Fruit fly (Drosophila melanogaster) whole organism, embryonic: ENCODE data around the gene uif.

Source experiments
- CG10321 ChIP-seq: fragments of 200-800 bp; sonication (Bioruptor generic); IDR thresholded peaks from 2 replicates; pipeline ENCODE4 v1.3.6; 2022; ENCODE audit warnings: missing biosample characterization, missing genetic modification characterization
- CG11085 ChIP-seq: fragments of 200-800 bp; sonication (Bioruptor generic); IDR thresholded peaks from 2 replicates; pipeline ENCODE4 v1.3.6; 2022; ENCODE audit warnings: missing biosample characterization, missing genetic modification characterization
- CG13775 ChIP-seq: fragments of 200-800 bp; sonication (Bioruptor generic); optimal IDR thresholded peaks from 3 replicates; lab custom pipeline; 2017; ENCODE audit warnings: missing biosample characterization, mild to moderate bottlenecking, missing genetic modification characterization
- CG17361 ChIP-seq: fragments of 200-800 bp; sonication (Bioruptor generic); IDR thresholded peaks from 3 replicates; pipeline ENCODE4 v1.3.6; 2022; ENCODE audit warnings: missing biosample characterization, missing genetic modification characterization
- CG18764 ChIP-seq: fragments of 200-800 bp; sonication (Bioruptor generic); optimal IDR thresholded peaks from 3 replicates; lab custom pipeline; 2016; ENCODE audit warnings: missing biosample characterization, missing genetic modification characterization
- CG2712 ChIP-seq: fragments of 200-800 bp; optimal IDR thresholded peaks from 3 replicates; lab custom pipeline; 2019; ENCODE audit warnings: missing biosample characterization, mild to moderate bottlenecking, missing genetic modification characterization, moderate library complexity
- CG4424 ChIP-seq: fragments of 200-800 bp; sonication (Bioruptor generic); optimal IDR thresholded peaks from 3 replicates; lab custom pipeline; 2016; ENCODE audit warnings: missing biosample characterization, missing genetic modification characterization
- CG6175 ChIP-seq: fragments of 200-800 bp; sonication (Bioruptor generic); IDR thresholded peaks from 3 replicates; pipeline ENCODE4 v1.3.6; 2022; ENCODE audit warnings: missing biosample characterization, missing genetic modification characterization
- CG7271 ChIP-seq: fragments of 200-800 bp; sonication (Bioruptor generic); optimal IDR thresholded peaks from 2 replicates; lab custom pipeline; 2018; ENCODE audit warnings: missing biosample characterization, mild to moderate bottlenecking, missing genetic modification characterization, moderate library complexity
- CG8089 ChIP-seq: fragments of 200-800 bp; sonication (Bioruptor generic); optimal IDR thresholded peaks from 3 replicates; lab custom pipeline; 2016; ENCODE audit warnings: missing biosample characterization, missing genetic modification characterization
- CG8388 ChIP-seq: fragments of 200-800 bp; sonication (Bioruptor generic); optimal IDR thresholded peaks from 2 replicates; lab custom pipeline; 2019; ENCODE audit warnings: missing biosample characterization, mild to moderate bottlenecking, missing genetic modification characterization, moderate library complexity
- CG8765 ChIP-seq: fragments of 200-800 bp; sonication (Bioruptor generic); IDR thresholded peaks from 2 replicates; pipeline ENCODE4 v1.3.6; 2022; ENCODE audit warnings: missing biosample characterization, missing genetic modification characterization
- Camta ChIP-seq: fragments of 200-800 bp; sonication (Bioruptor generic); optimal IDR thresholded peaks from 2 replicates; lab custom pipeline; 2016; ENCODE audit warnings: missing biosample characterization, missing genetic modification characterization
- Doc2 ChIP-seq: fragments of 200-800 bp; sonication (Bioruptor generic); IDR thresholded peaks from 2 replicates; pipeline ENCODE4 v1.3.6; 2022; ENCODE audit warnings: missing biosample characterization, missing genetic modification characterization
- Fer3 ChIP-seq: fragments of 200-800 bp; sonication (Bioruptor generic); optimal IDR thresholded peaks from 2 replicates; lab custom pipeline; 2018; ENCODE audit warnings: missing biosample characterization, mild to moderate bottlenecking, missing genetic modification characterization, moderate library complexity
- H15 ChIP-seq: fragments of 200-800 bp; sonication (Bioruptor generic); IDR thresholded peaks from 3 replicates; pipeline ENCODE4 v1.3.6; 2022; ENCODE audit warnings: missing biosample characterization, missing genetic modification characterization
- Hmx ChIP-seq: fragments of 200-800 bp; sonication (Bioruptor generic); optimal IDR thresholded peaks from 2 replicates; lab custom pipeline; 2016; ENCODE audit warnings: missing biosample characterization, missing genetic modification characterization
- Optix ChIP-seq: fragments of 200-800 bp; sonication (Bioruptor generic); IDR thresholded peaks from 3 replicates; pipeline ENCODE4 v1.3.6; 2022; ENCODE audit warnings: missing biosample characterization, missing genetic modification characterization
- Sox100B ChIP-seq: fragments of 200-800 bp; sonication (Bioruptor generic); optimal IDR thresholded peaks from 3 replicates; lab custom pipeline; 2018; ENCODE audit warnings: missing biosample characterization, mild to moderate bottlenecking, missing genetic modification characterization
- Stat92E ChIP-seq, 3 experiments: fragments of >200 bp in 2 of 3; fragments of 200-800 bp in 1 of 3; sonication (Bioruptor generic) in 1 of 3; optimal IDR thresholded peaks; 2 replicates each; lab custom pipeline; 2017 to 2019; ENCODE audit warnings: missing biosample characterization in 3 of 3, missing genetic modification characterization in 3 of 3, mild to moderate bottlenecking in 1 of 3, moderate library complexity in 1 of 3
- Taf1 ChIP-seq: fragments of 200-800 bp; sonication (Bioruptor generic); IDR thresholded peaks from 2 replicates; pipeline ENCODE4 v1.3.6; 2022; ENCODE audit warnings: missing biosample characterization, missing genetic modification characterization
- aop ChIP-seq: fragments of 200-800 bp; sonication (Bioruptor generic); IDR thresholded peaks from 2 replicates; pipeline ENCODE4 v1.3.6; 2022; ENCODE audit warnings: missing biosample characterization, missing genetic modification characterization
- ash1 ChIP-seq: fragments of 200-800 bp; sonication (Bioruptor generic); optimal IDR thresholded peaks from 2 replicates; lab custom pipeline; 2018; ENCODE audit warnings: missing biosample characterization, mild to moderate bottlenecking, missing genetic modification characterization
- bbx ChIP-seq: fragments of 200-800 bp; sonication (Bioruptor generic); IDR thresholded peaks from 2 replicates; pipeline ENCODE4 v1.3.6; 2022; ENCODE audit warnings: missing biosample characterization, missing genetic modification characterization; ENCODE audit not compliant: partially characterized antibody
- bigmax ChIP-seq: fragments of 200-800 bp; sonication (Bioruptor generic); optimal IDR thresholded peaks from 2 replicates; lab custom pipeline; 2018; ENCODE audit warnings: missing biosample characterization, mild to moderate bottlenecking, missing genetic modification characterization
- br ChIP-seq: fragments of >200 bp; optimal IDR thresholded peaks from 2 replicates; lab custom pipeline; 2017
- cad ChIP-seq: fragments of >200 bp; optimal IDR thresholded peaks from 2 replicates; lab custom pipeline; 2017; ENCODE audit warnings: missing biosample characterization, missing genetic modification characterization
- cato ChIP-seq: fragments of 200-800 bp; sonication (Bioruptor generic); optimal IDR thresholded peaks from 2 replicates; lab custom pipeline; 2016; ENCODE audit warnings: missing biosample characterization, missing genetic modification characterization, borderline replicate concordance
- dm ChIP-seq: fragments of 200-800 bp; sonication (Bioruptor generic); optimal IDR thresholded peaks from 3 replicates; lab custom pipeline; 2016; ENCODE audit warnings: missing biosample characterization, missing genetic modification characterization
- dmrt11E ChIP-seq: fragments of 200-800 bp; sonication (Bioruptor generic); optimal IDR thresholded peaks from 3 replicates; lab custom pipeline; 2018; ENCODE audit warnings: missing biosample characterization, mild to moderate bottlenecking, missing genetic modification characterization, moderate library complexity
- emc ChIP-seq: fragments of 200-800 bp; sonication (Bioruptor generic); optimal IDR thresholded peaks from 2 replicates; lab custom pipeline; 2016; ENCODE audit warnings: missing biosample characterization, missing genetic modification characterization
- eve ChIP-seq, 2 experiments: fragments of >200 bp; optimal IDR thresholded peaks; 2 replicates each; lab custom pipeline; 2017; ENCODE audit warnings: missing biosample characterization in 2 of 2, missing genetic modification characterization in 2 of 2
- ewg ChIP-seq: fragments of 200-800 bp; sonication (Bioruptor generic); optimal IDR thresholded peaks from 3 replicates; lab custom pipeline; 2017; ENCODE audit warnings: mild to moderate bottlenecking, missing biosample characterization, missing genetic modification reagents, missing genetic modification characterization
- gce ChIP-seq: fragments of 200-800 bp; sonication (Bioruptor generic); IDR thresholded peaks from 3 replicates; pipeline ENCODE4 v1.3.6; 2022; ENCODE audit warnings: missing biosample characterization, missing genetic modification characterization
- gem ChIP-seq: fragments of 200-800 bp; sonication (Bioruptor generic); optimal IDR thresholded peaks from 2 replicates; lab custom pipeline; 2019; ENCODE audit warnings: missing biosample characterization, mild to moderate bottlenecking, missing genetic modification characterization, moderate library complexity
- grau ChIP-seq: fragments of 200-800 bp; optimal IDR thresholded peaks from 3 replicates; lab custom pipeline; 2019; ENCODE audit warnings: missing biosample characterization, mild to moderate bottlenecking, missing genetic modification characterization, moderate library complexity
- gsb ChIP-seq: fragments of 200-800 bp; sonication (Bioruptor generic); IDR thresholded peaks from 2 replicates; pipeline ENCODE4 v1.3.6; 2022; ENCODE audit warnings: missing biosample characterization, missing genetic modification characterization
- hbn ChIP-seq: fragments of 200-800 bp; sonication (Bioruptor generic); IDR thresholded peaks from 2 replicates; pipeline ENCODE4 v1.3.6; 2022; ENCODE audit warnings: missing biosample characterization, missing genetic modification characterization; ENCODE audit not compliant: partially characterized antibody
- her ChIP-seq: fragments of 200-800 bp; sonication (Bioruptor generic); optimal IDR thresholded peaks from 2 replicates; lab custom pipeline; 2016; ENCODE audit warnings: missing biosample characterization, missing genetic modification characterization
- knrl ChIP-seq: fragments of 200-800 bp; sonication (Bioruptor generic); IDR thresholded peaks from 3 replicates; pipeline ENCODE4 v1.3.6; 2022; ENCODE audit warnings: missing biosample characterization, missing genetic modification characterization; ENCODE audit not compliant: partially characterized antibody
- pho ChIP-seq: fragments of 200-800 bp; sonication (Bioruptor generic); optimal IDR thresholded peaks from 2 replicates; lab custom pipeline; 2016; ENCODE audit warnings: missing biosample characterization, missing genetic modification characterization
- ranshi ChIP-seq: fragments of 200-800 bp; sonication (Bioruptor generic); IDR thresholded peaks from 2 replicates; pipeline ENCODE4 v1.3.6; 2022; ENCODE audit warnings: missing biosample characterization, missing genetic modification characterization
- ro ChIP-seq: fragments of 200-800 bp; sonication (Bioruptor generic); IDR thresholded peaks from 2 replicates; pipeline ENCODE4 v1.3.6; 2022; ENCODE audit warnings: missing biosample characterization, missing genetic modification characterization
- run ChIP-seq: fragments of 200-800 bp; sonication (Bioruptor generic); optimal IDR thresholded peaks from 3 replicates; lab custom pipeline; 2018; ENCODE audit warnings: missing biosample characterization, mild to moderate bottlenecking, missing genetic modification characterization
- sd ChIP-seq: fragments of 200-800 bp; sonication (Bioruptor generic); optimal IDR thresholded peaks from 3 replicates; lab custom pipeline; 2018; ENCODE audit warnings: missing biosample characterization, mild to moderate bottlenecking, missing genetic modification characterization, moderate library complexity
- shn ChIP-seq: fragments of 200-800 bp; sonication (Bioruptor generic); optimal IDR thresholded peaks from 3 replicates; lab custom pipeline; 2016; ENCODE audit warnings: missing biosample characterization, missing genetic modification characterization
- sr ChIP-seq: fragments of 200-800 bp; sonication (Bioruptor generic); IDR thresholded peaks from 3 replicates; pipeline ENCODE4 v1.3.6; 2022; ENCODE audit warnings: missing biosample characterization, missing genetic modification characterization
- tin ChIP-seq: fragments of 200-800 bp; sonication (Bioruptor generic); optimal IDR thresholded peaks from 3 replicates; lab custom pipeline; 2016; ENCODE audit warnings: missing biosample characterization, missing genetic modification characterization
- zen ChIP-seq: fragments of 200-800 bp; sonication (Bioruptor generic); optimal IDR thresholded peaks from 3 replicates; lab custom pipeline; 2018; ENCODE audit warnings: missing biosample characterization, mild to moderate bottlenecking, missing genetic modification characterization, moderate library complexity
- zfh1 ChIP-seq: fragments of 200-800 bp; sonication (Bioruptor generic); IDR thresholded peaks from 3 replicates; pipeline ENCODE4 v1.3.6; 2022; ENCODE audit warnings: missing biosample characterization, missing genetic modification characterization

uif gene

dm6 chr2L:7043039-7043905 lies 33.1 kb upstream of the uif start (continued):
- TF ChIP-seq Sox100B (peak; percentile 33), CG4424 (no peak), Doc2 (no peak), CG6175 (GFP tag; lab: Robert Waterston, UW) (no peak), run (no peak), CG17361 (GFP tag; lab: Robert Waterston, UW) (0 out of 3 replicates have a peak, but pooled peaks have one; percentile 38), her (GFP tag; lab: Kevin White, UChicago) (peak; percentile 33), gsb (GFP tag; lab: Robert Waterston, UW) (no peak), cad (GFP tag; lab: Kevin White, UChicago) (no peak), hbn (GFP tag; lab: Robert Waterston, UW) (no peak), CG8765 (no peak), shn (GFP tag; lab: Kevin White, UChicago) (no peak), CG13775 (GFP tag; lab: Kevin White, UChicago) (peak; percentile 6), CG2712 (no peak), emc (no peak), CG11085 (GFP tag; lab: Robert Waterston, UW) (no peak), Camta (no peak), ro (GFP tag; lab: Robert Waterston, UW) (no peak), zen (no peak), CG7271 (no peak), Fer3 (tag; lab: Kevin White, UChicago) (no peak), br (lab: Kevin White, UChicago) (no peak), CG18764 (GFP tag; lab: Kevin White, UChicago) (no peak), CG8388 (GFP tag; lab: Kevin White, UChicago) (no peak), eve (GFP tag; optimal IDR thresholded peaks at IDR 0.05; lab: Kevin White, UChicago) (no peak), aop (GFP tag; lab: Robert Waterston, UW) (no peak), grau (tag; lab: Kevin White, UChicago) (peak; percentile 85), ranshi (GFP tag; lab: Robert Waterston, UW) (peak; percentile 54; the same call in 1 of the 2 replicates), dm (GFP tag; lab: Kevin White, UChicago) (no peak), ash1 (GFP tag; lab: Kevin White, UChicago) (no peak), Hmx (GFP tag; lab: Kevin White, UChicago) (no peak), bbx (GFP tag; lab: Robert Waterston, UW) (no peak), H15 (GFP tag; lab: Robert Waterston, UW) (0 out of 3 replicates have a peak, but pooled peaks have one; percentile 22), zfh1 (peak; percentile 63; the same call in 1 of the 3 replicates), Stat92E (GFP tag; optimal IDR thresholded peaks at IDR 0.05; lab: Kevin White, UChicago) (no peak), ewg (GFP tag; lab: Kevin White, UChicago) (peak; percentile 23), knrl (GFP tag; lab: Robert Waterston, UW) (no peak), gce (GFP tag; lab: Robert Waterston, UW) (no peak), sd (tag; lab: Kevin White, UChicago) (peak; percentile 90), Taf1 (no peak), Optix (GFP tag; lab: Robert Waterston, UW) (0 out of 3 replicates have a peak, but pooled peaks have one; percentile 45), CG8089 (peak; percentile 54), bigmax (GFP tag; lab: Kevin White, UChicago) (no peak), cato (GFP tag; lab: Kevin White, UChicago) (no peak), dmrt11E (tag; lab: Kevin White, UChicago) (peak; percentile 52), tin (GFP tag; lab: Kevin White, UChicago) (no peak), sr (GFP tag; lab: Robert Waterston, UW) (peak; percentile 46; the same call in 1 of the 3 replicates), pho (GFP tag; lab: Kevin White, UChicago) (no peak), CG10321 (GFP tag; lab: Robert Waterston, UW) (peak; percentile 65; the same call in 1 of the 2 replicates), gem (tag; lab: Kevin White, UChicago) (peak; percentile 34)
